Worm (Caenorhabditis elegans) whole organism, L4 larva: ENCODE data around the gene fbxa-181.

Experiments
- fkh-10 ChIP-seq: fragments of 150-350 bp; optimal IDR thresholded peaks from 2 replicates; lab custom pipeline; 2014; ENCODE audit warnings: missing biosample characterization, missing genetic modification reagents, missing genetic modification characterization
- hlh-30 ChIP-seq: sonication (generic microtip); optimal IDR thresholded peaks from 2 replicates; lab custom pipeline; 2017; ENCODE audit warnings: antibody characterized with exemption, mild to moderate bottlenecking, missing genetic modification characterization, missing compliant biosample characterization; ENCODE audit not compliant: insufficient read depth
- rbr-2 ChIP-seq: sonication (generic microtip); optimal IDR thresholded peaks from 2 replicates; lab custom pipeline; 2016; ENCODE audit warnings: missing genotype, missing genetic modification characterization, missing compliant biosample characterization

DNA sequence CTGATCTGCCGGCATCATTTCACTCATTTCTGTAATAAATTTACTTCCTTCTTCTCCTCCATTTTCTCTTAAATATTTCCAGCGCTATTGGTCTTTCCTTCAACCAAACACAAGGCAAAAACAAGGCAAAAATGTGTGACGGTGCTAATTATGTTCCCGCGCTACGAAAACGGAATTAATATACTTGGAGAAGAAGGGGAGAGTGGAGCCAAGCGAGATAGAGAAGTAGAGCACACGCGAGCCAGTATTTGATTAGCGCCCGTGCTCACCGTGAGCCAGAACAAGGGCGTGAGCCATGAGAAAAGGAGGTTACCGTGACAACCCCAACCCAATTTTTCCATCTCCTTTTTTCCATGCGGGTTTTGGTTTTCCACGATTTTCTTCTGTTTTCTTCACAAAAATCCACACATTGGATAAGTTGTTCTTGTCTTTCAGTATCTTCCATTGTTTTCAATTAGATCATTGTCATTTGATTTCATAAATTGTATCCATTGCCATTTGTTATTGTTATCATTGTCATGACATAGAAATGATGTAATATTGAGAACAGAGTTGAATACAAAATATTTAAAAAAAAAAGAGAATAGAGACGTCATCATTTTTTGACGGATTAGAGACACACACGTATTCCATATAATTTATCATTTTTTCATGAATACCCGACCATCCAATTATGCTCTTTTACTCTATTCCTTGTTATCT lies 36.9 kb downstream of the fbxa-181 start, which contains the start of gene F20G2.6:
- TF ChIP-seq rbr-2 (tag; lab: Kevin White, UChicago) (no peak), hlh-30 (tag; lab: Kevin White, UChicago) (no peak), fkh-10 (GFP tag; lab: Kevin White, UChicago) (no peak)
